Fruit fly (Drosophila melanogaster) Kc167 (cell line): ENCODE measurements around the gene GABA-B-R2.

Source experiments
- Myc ChIP-seq: fragments of >200 bp; optimal IDR thresholded peaks from 2 replicates; lab custom pipeline; 2017; ENCODE audit warnings: missing external identifiers
- Sin3A ChIP-seq: fragments of >200 bp; optimal IDR thresholded peaks from 2 replicates; lab custom pipeline; 2018; ENCODE audit warnings: missing external identifiers
- h ChIP-seq: fragments of >200 bp; optimal IDR thresholded peaks from 3 replicates; lab custom pipeline; 2018; ENCODE audit warnings: missing external identifiers
- insv ChIP-seq: fragments of >200 bp; optimal IDR thresholded peaks from 3 replicates; lab custom pipeline; 2018; ENCODE audit warnings: missing external identifiers
- psq ChIP-seq: fragments of >200 bp; optimal IDR thresholded peaks from 2 replicates; lab custom pipeline; 2017; ENCODE audit warnings: missing external identifiers
- ttk ChIP-seq: sonication (Bioruptor generic); optimal IDR thresholded peaks from 2 replicates; lab custom pipeline; 2017; ENCODE audit warnings: missing external identifiers

The GABA-B-R2 gene

DNA sequence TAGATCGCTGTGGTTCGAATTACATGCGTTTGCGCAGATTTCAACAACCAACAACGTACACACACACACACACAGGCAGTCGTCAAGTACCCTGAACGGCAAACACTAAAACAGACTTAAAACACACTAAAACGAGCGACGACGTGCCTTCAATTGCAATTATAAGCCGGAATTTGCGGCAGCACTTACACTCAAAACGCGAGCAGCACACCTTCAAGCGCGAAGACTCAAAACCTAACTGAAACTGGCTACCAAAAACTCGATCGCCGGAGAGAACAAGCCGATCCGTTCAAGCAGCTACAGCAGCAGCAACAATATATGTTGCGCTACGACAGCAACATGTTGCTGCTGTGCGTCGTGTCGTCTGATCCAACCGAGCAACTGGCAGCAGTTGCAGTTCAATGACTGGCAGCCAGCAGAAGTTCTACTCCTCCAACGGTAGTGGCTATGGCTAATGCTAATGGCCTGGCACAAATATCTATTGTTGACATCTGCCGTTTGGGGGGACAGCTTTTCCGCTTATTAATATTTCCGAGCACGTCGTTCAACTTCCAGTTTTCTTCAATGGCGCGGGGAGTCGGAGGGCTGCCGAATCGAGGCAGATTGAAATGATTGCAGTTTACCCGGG lies 6.8 kb upstream of the GABA-B-R2 start, which contains the start of gene tsl:
Gene tsl, minus strand, starts transcription at position 242 of the 628 bp plus-strand sequence.
- TF ChIP-seq psq: no peak
- TF ChIP-seq Myc: no peak

DNA sequence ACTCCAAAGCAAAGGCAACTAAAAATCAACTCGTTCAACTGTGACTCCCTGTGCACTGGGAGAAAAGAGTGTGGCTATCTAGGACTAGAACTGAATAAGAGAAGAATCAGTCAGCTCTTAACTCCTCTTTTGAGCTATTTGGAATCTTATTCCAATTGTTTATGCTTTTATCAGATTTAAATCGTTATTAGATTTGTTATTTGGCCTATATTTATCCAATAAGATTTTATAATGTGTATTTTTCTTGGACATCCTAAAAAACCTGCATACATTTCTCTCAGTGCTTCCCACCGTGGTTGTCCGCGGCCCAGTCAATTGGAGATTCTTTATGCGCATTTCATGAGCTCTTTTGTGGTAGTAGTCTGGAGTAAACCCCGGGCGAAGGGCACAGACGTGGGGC lies 5.8 kb upstream of the GABA-B-R2 start:
- TF ChIP-seq insv (lab: Kevin White, UChicago): no peak
- TF ChIP-seq psq: no peak
- TF ChIP-seq Myc: no peak
- TF ChIP-seq Sin3A (lab: Kevin White, UChicago): no peak
- no peak for TF ChIP-seq ttk (lab: Kevin White, UChicago)
- no peak for TF ChIP-seq h (lab: Kevin White, UChicago)

DNA sequence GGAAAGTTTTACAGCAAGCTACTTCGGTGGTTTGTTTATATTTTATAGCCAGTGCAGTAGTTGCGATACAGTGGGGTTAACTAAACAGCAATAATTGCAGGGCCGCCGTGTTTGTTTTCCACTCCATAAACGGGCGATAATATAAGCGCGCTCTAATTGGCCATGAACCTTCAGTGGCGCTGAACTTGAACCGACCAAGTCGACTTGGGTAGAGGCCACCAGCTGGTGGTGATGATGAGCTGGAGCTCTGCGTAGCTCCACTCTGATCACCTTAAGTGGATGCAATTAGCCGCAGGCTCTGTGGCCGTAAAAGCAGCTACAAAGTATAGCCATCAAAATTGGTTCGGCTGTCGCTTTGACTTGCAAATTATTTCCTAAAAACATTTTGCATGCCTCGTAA lies 4.4 kb upstream of the GABA-B-R2 start:
- TF ChIP-seq insv (lab: Kevin White, UChicago): no peak
- TF ChIP-seq ttk (lab: Kevin White, UChicago): no peak
- TF ChIP-seq Sin3A (lab: Kevin White, UChicago): no peak
- no peak for TF ChIP-seq Myc
- no peak for TF ChIP-seq psq
- no peak for TF ChIP-seq h (lab: Kevin White, UChicago)

DNA sequence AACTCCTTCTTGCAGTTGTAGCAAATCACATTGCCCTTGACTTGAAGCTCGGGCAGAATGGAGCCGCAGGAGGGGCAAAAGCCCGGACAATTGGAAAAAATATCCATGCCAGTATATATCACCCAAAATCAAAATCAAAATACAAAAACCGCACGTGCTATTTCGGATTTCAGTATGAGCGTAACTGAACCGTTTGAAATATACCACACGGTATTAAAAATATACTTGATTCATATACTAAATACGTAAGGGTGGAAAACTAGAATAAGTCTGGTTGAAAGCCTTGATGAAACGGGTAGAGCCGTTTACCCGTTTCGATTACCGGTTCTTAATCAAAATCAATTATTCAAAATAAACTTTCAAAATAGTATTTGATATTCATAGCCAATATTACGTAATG lies 2.0 kb upstream of the GABA-B-R2 start, which contains the start of gene Polr1H:
Gene Polr1H, minus strand, starts transcription at position 188 of the 400 bp plus-strand sequence.
- TF ChIP-seq Myc (no peak), Sin3A (lab: Kevin White, UChicago) (no peak), h (lab: Kevin White, UChicago) (no peak), ttk (lab: Kevin White, UChicago) (no peak), insv (lab: Kevin White, UChicago) (no peak), psq (no peak)

DNA sequence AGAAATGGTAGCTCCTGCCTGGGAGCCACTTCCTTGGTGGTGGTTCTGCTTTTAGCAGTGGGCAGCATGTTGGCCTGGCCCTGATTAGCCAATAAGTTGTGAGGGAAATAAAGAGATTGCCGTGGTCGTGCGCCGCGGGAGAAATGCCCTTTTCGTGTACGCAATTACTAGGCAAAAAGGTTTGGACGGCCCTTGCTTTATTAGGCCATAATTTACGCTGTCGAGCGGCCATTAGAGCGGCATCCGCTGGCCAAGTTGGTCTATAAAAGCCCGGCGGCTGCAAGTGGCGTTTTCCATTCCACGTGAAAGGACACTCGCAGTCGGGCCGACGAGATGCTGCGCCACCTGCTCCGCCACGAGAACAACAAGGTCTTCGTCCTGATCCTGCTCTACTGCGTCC lies 6.4 kb downstream of the GABA-B-R2 start, which contains the start of gene Burs:
Gene Burs, plus strand, starts transcription at position 301 of the 400 bp plus-strand sequence.
- TF ChIP-seq psq (no peak), ttk (lab: Kevin White, UChicago) (no peak), insv (lab: Kevin White, UChicago) (no peak), h (lab: Kevin White, UChicago) (no peak), Sin3A (lab: Kevin White, UChicago) (no peak), Myc (no peak)

DNA sequence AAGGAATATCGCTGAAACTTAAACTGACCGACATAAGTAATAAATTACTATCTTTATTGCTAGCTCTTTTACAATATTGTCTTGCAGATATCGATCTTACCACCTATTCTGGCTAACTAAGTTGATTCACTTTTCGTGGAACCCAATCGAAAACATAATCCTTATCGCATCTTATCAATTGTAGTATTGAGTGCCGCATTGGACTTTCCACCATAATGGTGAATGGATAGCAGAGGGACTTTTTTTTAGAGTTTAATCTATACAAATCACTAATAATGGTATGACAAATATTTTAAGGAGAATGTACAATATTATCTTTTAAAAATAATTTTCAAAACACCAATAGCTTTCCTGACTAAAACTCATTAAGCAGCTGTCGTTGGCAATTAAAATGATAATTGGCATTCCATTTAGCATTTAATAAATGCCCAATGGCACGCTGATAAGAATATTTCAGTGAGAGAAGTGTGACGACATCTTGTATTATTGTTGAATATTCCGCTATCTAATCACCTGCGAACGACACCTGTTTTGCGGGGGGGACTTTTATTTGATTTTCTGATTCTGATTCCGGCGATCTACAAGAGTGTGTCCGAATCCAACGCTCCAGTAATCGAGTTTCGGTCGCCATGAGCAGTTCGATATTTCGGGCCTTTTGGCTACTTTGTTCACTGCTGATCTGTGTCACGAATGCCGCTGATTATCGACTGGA lies 17.3 kb downstream of the GABA-B-R2 start, which contains the start of gene CG42335:
Gene CG42335, plus strand, starts transcription at position 620 of the 712 bp plus-strand sequence.
- TF ChIP-seq Sin3A (lab: Kevin White, UChicago) (no peak), ttk (lab: Kevin White, UChicago) (no peak), psq (no peak), h (lab: Kevin White, UChicago) (no peak), insv (lab: Kevin White, UChicago) (no peak), Myc (no peak)

DNA sequence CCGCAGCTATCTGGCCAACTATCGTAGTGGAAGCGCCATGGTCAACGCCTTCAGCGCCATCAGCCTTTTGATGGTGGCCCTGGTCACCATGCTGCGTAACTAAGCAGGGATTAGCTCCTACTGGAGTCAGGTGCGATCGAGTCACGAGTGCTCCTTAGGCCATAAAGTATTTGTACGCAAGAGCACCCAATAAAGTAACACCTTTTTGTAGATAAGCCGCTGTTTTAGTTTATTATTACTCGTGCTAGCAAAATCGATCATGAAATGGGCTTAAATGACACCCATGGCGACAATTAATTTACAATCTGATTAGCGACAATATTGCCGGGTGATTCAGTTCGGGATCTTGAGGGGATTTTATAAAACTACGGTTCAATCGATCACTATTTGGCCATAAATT lies 18.1 kb downstream of the GABA-B-R2 start:
- no peak for TF ChIP-seq h (lab: Kevin White, UChicago)
- TF ChIP-seq ttk (lab: Kevin White, UChicago): no peak
- no peak for TF ChIP-seq Myc
- no peak for TF ChIP-seq insv (lab: Kevin White, UChicago)
- no peak for TF ChIP-seq Sin3A (lab: Kevin White, UChicago)
- no peak for TF ChIP-seq psq

DNA sequence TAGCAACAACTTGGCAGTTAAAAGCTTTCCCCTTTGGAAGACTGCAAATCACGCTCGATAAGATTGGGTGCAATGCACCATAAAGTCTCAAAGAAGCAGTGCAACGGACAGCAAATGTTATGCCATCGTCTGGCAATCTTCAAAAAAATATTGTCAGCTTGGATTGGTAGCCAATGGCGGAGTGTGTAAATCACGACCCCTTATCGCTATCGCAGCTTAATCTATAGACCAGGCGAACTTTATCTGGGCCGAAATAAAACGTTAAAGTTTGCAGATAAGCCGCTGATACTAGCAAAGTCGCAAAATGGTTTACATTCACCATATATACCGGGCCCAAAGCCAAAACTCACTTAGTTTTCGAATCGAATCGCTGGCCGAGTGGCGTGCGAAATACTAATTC lies 21.7 kb downstream of the GABA-B-R2 start, which contains the start of gene CG31198:
Gene CG31198, plus strand, starts transcription at position 351 of the 400 bp plus-strand sequence.
- TF ChIP-seq Sin3A (lab: Kevin White, UChicago) (no peak), ttk (lab: Kevin White, UChicago) (no peak), Myc (no peak), h (lab: Kevin White, UChicago) (no peak), psq (no peak), insv (lab: Kevin White, UChicago) (no peak)

DNA sequence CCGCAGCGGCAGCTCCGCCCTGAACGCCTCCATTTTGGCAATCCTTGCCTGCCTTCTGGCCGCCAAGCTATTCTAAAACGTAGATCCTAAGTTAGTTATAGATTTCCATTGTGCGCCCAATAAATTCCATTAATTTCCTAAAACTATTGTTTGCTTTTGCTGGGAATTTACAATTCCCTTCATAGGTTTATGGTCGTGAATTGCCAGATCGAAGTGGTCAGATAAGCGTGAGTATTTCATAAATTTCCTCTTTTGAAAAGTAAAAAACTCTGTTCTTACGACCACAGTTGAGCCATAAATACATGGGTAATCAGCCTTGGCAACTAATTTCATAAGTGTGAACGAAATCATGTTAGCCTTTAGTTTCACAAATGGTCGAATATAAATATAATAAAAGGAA lies 22.5 kb downstream of the GABA-B-R2 start:
- TF ChIP-seq Myc: no peak

DNA sequence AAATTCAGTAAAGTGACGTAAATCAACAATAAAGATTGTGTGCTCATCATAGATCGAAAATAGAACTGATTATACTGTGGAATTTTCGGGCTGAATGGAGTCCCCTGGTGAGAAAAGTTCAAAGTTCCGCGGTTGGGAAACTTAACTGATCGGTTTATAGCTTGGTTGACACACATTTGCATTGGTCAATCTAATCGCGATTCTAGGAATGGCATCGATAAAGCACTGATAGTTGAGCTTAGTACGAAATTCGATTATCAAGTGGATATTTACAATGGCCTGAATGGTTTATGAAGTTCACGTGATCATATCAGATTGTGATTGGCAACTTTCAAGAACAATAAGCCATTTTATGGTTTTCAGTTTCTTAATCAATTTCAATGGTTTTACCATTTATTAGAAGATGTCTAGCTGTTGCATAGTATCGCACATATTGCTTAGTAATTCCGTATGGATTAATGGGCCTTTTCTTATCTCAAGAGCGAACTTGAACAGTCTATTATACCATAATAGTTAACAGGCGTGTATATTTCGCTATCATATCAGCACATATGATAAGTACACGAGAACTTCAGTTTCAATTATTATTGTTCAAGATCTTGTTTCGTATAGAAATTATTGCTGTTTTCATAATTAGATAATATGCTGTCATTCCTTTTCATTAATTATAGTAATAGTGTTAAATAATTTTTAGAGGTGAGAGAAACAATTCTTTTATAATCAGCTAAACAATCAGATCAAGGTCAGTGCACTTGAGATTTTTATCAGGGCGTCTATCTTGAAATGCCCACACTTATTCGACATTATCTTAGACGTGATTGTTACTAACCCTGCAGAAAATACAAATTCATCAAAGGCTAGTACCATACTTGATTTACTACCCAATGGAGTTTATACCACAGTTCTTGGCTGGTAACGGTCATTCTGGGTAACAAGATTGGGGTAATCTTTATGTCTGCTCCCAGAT lies 26.4 kb downstream of the GABA-B-R2 start, which contains the start of gene CG31233:
Gene CG31233, plus strand, starts transcription at position 900 of the 967 bp plus-strand sequence.
- TF ChIP-seq Myc: no peak
- TF ChIP-seq Sin3A (lab: Kevin White, UChicago): no peak
- TF ChIP-seq psq: no peak
- TF ChIP-seq insv (lab: Kevin White, UChicago): no peak
- no peak for TF ChIP-seq ttk (lab: Kevin White, UChicago)
- TF ChIP-seq h (lab: Kevin White, UChicago): no peak

DNA sequence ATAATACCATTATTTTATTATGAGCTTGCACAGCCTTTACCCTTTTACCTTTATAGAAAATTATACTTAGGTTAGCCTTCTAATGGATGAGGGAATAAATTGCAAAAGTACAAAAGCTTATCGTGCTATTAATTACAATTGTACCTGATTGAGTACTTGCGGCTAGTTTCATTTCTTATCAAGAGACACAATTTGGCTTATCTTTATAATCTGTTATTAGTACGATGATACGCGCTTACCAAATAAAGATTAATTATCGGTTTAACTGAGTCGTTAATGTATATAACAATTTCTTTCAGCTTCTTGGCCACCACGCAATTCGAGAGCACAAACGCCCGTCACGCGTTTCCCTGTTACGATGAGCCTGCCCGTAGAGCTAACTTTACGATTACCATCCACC lies 29.8 kb downstream of the GABA-B-R2 start:
- TF ChIP-seq Myc: no peak
- TF ChIP-seq insv (lab: Kevin White, UChicago): no peak
- TF ChIP-seq ttk (lab: Kevin White, UChicago): no peak
- no peak for TF ChIP-seq h (lab: Kevin White, UChicago)
- TF ChIP-seq Sin3A (lab: Kevin White, UChicago): no peak
- no peak for TF ChIP-seq psq
